Worm (Caenorhabditis elegans) whole organism, early embryonic: ENCODE data around the gene nhr-26.

Source experiments
- B0310.2 ChIP-seq: sonication (generic microtip); optimal IDR thresholded peaks from 2 replicates; lab custom pipeline; 2016; ENCODE audit warnings: mild to moderate bottlenecking, missing genetic modification characterization, missing compliant biosample characterization
- F13C5.2 ChIP-seq: sonication (generic microtip); optimal IDR thresholded peaks from 2 replicates; lab custom pipeline; 2017; ENCODE audit warnings: mild to moderate bottlenecking, missing genetic modification characterization, inconsistent platforms, missing compliant biosample characterization
- aly-1 ChIP-seq: sonication (generic microtip); optimal IDR thresholded peaks from 2 replicates; lab custom pipeline; 2016; ENCODE audit warnings: missing genetic modification characterization, missing compliant biosample characterization
- ama-1 ChIP-seq: fragments of 150-350 bp; optimal IDR thresholded peaks from 2 replicates; lab custom pipeline; 2014
- ceh-13 ChIP-seq: fragments of 200-800 bp; sonication (Bioruptor generic); optimal IDR thresholded peaks from 2 replicates; lab custom pipeline; 2018; ENCODE audit warnings: mild to moderate bottlenecking, missing genetic modification characterization, missing compliant biosample characterization
- ceh-36 ChIP-seq: sonication (generic microtip); optimal IDR thresholded peaks from 2 replicates; lab custom pipeline; 2016; ENCODE audit warnings: missing genetic modification characterization, inconsistent platforms, missing compliant biosample characterization
- ets-7 ChIP-seq: sonication (generic microtip); optimal IDR thresholded peaks from 2 replicates; lab custom pipeline; 2016; ENCODE audit warnings: missing genotype, missing genetic modification characterization, missing compliant biosample characterization
- flt-1 ChIP-seq: fragments of 200-800 bp; sonication (Bioruptor generic); IDR thresholded peaks from 2 replicates; pipeline ENCODE4 v1.3.6; 2022; ENCODE audit warnings: missing genetic modification characterization, missing compliant biosample characterization
- hmbx-1 ChIP-seq: sonication (generic microtip); optimal IDR thresholded peaks from 2 replicates; lab custom pipeline; 2016; ENCODE audit warnings: mild to moderate bottlenecking, missing genetic modification characterization, missing compliant biosample characterization
- hmg-4 ChIP-seq: fragments of 200-800 bp; sonication (Bioruptor generic); optimal IDR thresholded peaks from 2 replicates; lab custom pipeline; 2018; ENCODE audit warnings: mild to moderate bottlenecking, missing genetic modification characterization, missing compliant biosample characterization
- hnd-1 ChIP-seq: sonication (generic microtip); optimal IDR thresholded peaks from 2 replicates; lab custom pipeline; 2016; ENCODE audit warnings: missing genetic modification characterization, missing compliant biosample characterization
- pes-1 ChIP-seq: fragments of 200-800 bp; sonication (Bioruptor generic); IDR thresholded peaks from 2 replicates; pipeline ENCODE4 v1.3.6; 2022; ENCODE audit warnings: missing genetic modification reagents, missing genetic modification characterization, missing compliant biosample characterization
- scrt-1 ChIP-seq: fragments of 200-800 bp; sonication (Bioruptor generic); IDR thresholded peaks from 2 replicates; pipeline ENCODE4 v1.3.6; 2022; ENCODE audit warnings: missing genetic modification characterization, missing compliant biosample characterization
- sea-1 ChIP-seq: fragments of 200-800 bp; sonication (Bioruptor generic); conservative IDR thresholded peaks from 2 replicates; pipeline ENCODE4 v1.3.6; 2022; ENCODE audit warnings: missing genetic modification characterization, missing compliant biosample characterization
- tbx-11 ChIP-seq: fragments of 200-800 bp; sonication (Bioruptor generic); IDR thresholded peaks from 2 replicates; pipeline ENCODE4 v1.3.6; 2022; ENCODE audit warnings: missing genetic modification characterization, missing compliant biosample characterization
- tbx-37 ChIP-seq: fragments of 200-800 bp; sonication (Bioruptor generic); conservative IDR thresholded peaks from 2 replicates; pipeline ENCODE4 v1.3.6; 2022; ENCODE audit warnings: missing genetic modification reagents, missing genetic modification characterization, missing compliant biosample characterization
- tra-4 ChIP-seq: sonication (generic microtip); optimal IDR thresholded peaks from 2 replicates; lab custom pipeline; 2017; ENCODE audit warnings: missing genetic modification characterization, missing compliant biosample characterization

The nhr-26 gene

DNA sequence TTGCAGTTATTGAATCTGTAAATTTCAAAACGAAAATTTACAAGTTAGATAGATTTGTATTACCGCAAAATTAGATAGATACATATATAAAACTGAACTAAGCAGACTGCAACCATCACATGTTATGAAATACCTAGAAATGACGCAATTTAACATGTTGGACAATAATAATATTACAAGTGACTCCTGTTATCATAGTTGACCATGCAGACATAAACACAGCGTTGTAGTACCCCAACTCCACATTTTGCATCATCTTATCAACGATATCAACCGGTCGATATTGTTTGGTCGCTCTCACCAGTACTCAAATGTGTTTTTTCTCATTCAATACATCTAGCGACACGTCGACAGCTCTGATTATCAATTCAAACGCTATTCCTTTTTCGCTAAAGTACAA lies 9.0 kb downstream of the nhr-26 start, which contains the start of gene ugt-50:
ugt-50 (plus strand) TSS at position 268 of the 400 bp plus-strand sequence.
- TF ChIP-seq flt-1 (GFP tag; lab: Robert Waterston, UW): no peak
- TF ChIP-seq hmbx-1 (tag; lab: Kevin White, UChicago): no peak
- no peak for TF ChIP-seq hnd-1 (tag; lab: Kevin White, UChicago)
- TF ChIP-seq aly-1 (tag; lab: Kevin White, UChicago): no peak
- TF ChIP-seq F13C5.2 (tag; lab: Kevin White, UChicago): no peak
- TF ChIP-seq ceh-13: no peak
- no peak for TF ChIP-seq tbx-37

DNA sequence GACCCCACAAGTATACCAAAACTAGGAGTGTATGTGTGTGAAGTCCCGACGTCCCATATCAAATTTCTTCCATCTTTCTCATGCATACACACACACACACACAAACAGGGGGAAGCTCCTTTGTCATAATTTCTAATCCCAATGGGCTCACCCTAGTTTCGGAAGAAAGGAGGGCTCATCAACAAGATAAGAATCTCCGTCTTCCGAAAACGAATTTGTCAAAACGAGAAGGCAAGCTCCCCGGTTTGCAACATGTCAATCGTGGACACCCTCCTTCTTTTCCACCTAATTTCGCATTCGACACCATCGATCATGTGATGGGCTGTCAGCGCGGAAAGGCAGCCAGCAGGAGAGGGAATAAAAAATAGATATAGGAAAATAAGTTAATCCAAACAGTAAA lies 9.9 kb downstream of the nhr-26 start:
- no peak for TF ChIP-seq hnd-1 (tag; lab: Kevin White, UChicago)
- TF ChIP-seq scrt-1 (GFP tag; lab: Robert Waterston, UW): no peak
- no peak for TF ChIP-seq tra-4
- no peak for TF ChIP-seq ceh-36 (tag; lab: Kevin White, UChicago)
- TF ChIP-seq flt-1 (GFP tag; lab: Robert Waterston, UW): no peak
- TF ChIP-seq B0310.2: no peak

DNA sequence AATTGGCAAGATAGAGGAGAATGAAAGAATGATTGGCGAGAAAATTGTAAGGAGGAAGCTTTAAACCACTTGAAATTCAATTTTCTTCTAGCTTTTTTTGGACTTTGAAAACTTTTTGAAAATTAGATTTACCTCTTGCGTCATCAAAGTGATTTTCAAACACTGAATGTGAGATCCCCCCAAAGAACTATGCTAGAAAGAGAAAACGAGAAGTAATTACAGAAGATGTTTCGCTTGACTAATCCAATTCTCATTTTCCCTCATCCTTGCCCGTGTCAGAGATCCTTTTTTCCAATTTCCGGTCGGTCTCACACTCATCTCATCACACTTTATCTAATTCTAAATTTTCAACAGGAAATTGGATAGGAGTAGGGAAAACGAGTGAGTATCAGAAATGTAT lies 10.4 kb downstream of the nhr-26 start:
- TF ChIP-seq sea-1 (GFP tag; lab: Robert Waterston, UW) (no peak), F13C5.2 (tag; lab: Kevin White, UChicago) (no peak), ceh-13 (no peak), B0310.2 (no peak)

DNA sequence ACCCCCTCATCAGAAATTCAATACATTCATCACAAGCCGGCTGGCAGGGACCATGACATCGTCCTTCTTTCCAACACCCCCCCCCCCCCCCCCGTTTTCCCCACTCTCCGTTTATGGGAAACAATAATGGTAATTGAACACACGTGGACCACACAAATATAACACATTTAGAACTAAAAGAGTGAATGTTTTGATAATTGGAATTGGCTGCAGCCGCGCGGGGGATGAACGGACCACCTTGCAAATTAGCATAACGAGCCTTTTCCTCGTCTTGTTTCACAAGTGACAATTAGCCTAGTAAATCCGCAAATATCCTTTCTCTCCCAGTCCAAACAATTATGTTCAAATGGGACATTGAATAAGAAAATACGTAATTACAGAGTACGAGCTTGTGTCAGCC lies 11.6 kb downstream of the nhr-26 start:
- TF ChIP-seq hmg-4 (GFP tag; lab: Kevin White, UChicago): peak; percentile 59
- no peak for TF ChIP-seq aly-1 (tag; lab: Kevin White, UChicago)
- TF ChIP-seq tbx-37: no peak
- no peak for TF ChIP-seq flt-1 (GFP tag; lab: Robert Waterston, UW)
- TF ChIP-seq hmbx-1 (tag; lab: Kevin White, UChicago): no peak
- TF ChIP-seq sea-1 (GFP tag; lab: Robert Waterston, UW): no peak
- TF ChIP-seq ceh-36 (tag; lab: Kevin White, UChicago): peak; percentile 10
- TF ChIP-seq hnd-1 (tag; lab: Kevin White, UChicago): no peak
- no peak for TF ChIP-seq ama-1 (lab: Kevin White, UChicago)
- TF ChIP-seq ets-7 (tag; lab: Kevin White, UChicago): no peak
- TF ChIP-seq F13C5.2 (tag; lab: Kevin White, UChicago): no peak
- no peak for TF ChIP-seq pes-1
- no peak for TF ChIP-seq B0310.2
- TF ChIP-seq scrt-1 (GFP tag; lab: Robert Waterston, UW): no peak

DNA sequence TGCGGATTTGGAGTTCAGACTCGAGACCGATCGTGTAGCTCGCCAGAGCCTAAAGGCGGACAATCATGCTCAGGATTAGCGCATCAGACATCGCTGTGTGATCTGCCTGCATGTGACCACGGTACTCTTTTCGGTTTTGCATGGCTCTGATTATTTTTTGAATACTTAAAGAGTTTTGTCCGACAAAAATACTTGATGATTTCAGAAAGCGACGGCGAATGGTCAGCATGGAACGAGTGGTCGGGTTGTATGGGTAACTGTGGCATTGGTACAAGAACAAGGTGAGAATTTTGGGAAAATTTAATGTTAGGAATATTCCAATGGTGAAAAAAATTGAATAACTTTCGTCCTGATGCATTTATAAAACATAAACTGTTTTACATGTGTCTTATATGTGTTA lies 12.8 kb downstream of the nhr-26 start:
- TF ChIP-seq ets-7 (tag; lab: Kevin White, UChicago) (no peak), ceh-13 (no peak), ceh-36 (tag; lab: Kevin White, UChicago) (no peak), tbx-11 (no peak), hmg-4 (GFP tag; lab: Kevin White, UChicago) (no peak), sea-1 (GFP tag; lab: Robert Waterston, UW) (no peak), B0310.2 (no peak), ama-1 (lab: Kevin White, UChicago) (no peak), hmbx-1 (tag; lab: Kevin White, UChicago) (no peak), tra-4 (no peak), tbx-37 (no peak), flt-1 (GFP tag; lab: Robert Waterston, UW) (no peak)

DNA sequence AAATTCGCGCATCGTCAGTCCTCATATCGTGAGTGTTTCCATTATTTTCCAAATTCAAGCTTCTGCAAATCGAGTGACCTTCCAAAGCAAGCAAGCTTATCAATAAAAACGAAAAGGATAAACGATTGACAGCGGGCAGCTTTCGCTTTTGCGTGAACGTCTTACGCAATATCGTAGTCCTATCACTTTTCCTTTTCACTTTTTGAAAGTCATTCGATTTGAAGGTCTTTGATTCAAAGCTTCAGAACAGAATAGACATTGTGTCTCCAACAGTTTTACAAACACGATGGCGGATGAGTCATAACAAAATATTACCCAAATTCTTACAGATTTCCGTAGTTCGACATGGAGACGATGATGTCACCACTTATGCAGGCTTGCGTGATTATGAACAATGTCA lies 20.7 kb downstream of the nhr-26 start:
- no peak for TF ChIP-seq F13C5.2 (tag; lab: Kevin White, UChicago)
- no peak for TF ChIP-seq ama-1 (lab: Kevin White, UChicago)
- no peak for TF ChIP-seq hmbx-1 (tag; lab: Kevin White, UChicago)
- no peak for TF ChIP-seq scrt-1 (GFP tag; lab: Robert Waterston, UW)
- no peak for TF ChIP-seq ceh-13
- TF ChIP-seq ceh-36 (tag; lab: Kevin White, UChicago): no peak
- TF ChIP-seq tbx-37: no peak
- no peak for TF ChIP-seq sea-1 (GFP tag; lab: Robert Waterston, UW)
- TF ChIP-seq flt-1 (GFP tag; lab: Robert Waterston, UW): no peak
- no peak for TF ChIP-seq hmg-4 (GFP tag; lab: Kevin White, UChicago)
- no peak for TF ChIP-seq ets-7 (tag; lab: Kevin White, UChicago)
- TF ChIP-seq tra-4: no peak
- TF ChIP-seq tbx-11: no peak
- no peak for TF ChIP-seq pes-1

DNA sequence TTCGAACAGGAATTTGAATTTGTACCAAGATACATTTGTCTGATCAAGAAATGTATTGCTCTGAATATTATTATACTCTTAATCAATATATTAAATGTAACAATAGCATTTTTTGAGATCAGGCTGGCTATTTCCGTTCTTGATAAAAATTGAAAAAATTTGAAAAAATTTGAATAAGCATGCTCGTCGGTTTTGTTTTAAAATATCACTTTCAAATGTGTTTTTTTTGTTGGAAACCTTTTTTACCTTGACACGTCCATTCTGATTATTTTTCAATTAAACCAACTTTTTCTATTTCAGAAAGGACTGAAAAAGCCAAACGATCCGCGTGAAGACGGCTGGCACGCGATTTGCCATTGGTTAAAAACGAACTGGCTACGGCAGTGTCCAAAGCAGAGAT lies 21.7 kb downstream of the nhr-26 start, which contains the start of gene adt-1:
adt-1 (plus strand) TSS at position 301 of the 400 bp plus-strand sequence.
- TF ChIP-seq F13C5.2 (tag; lab: Kevin White, UChicago) (no peak), ceh-13 (no peak), ama-1 (lab: Kevin White, UChicago) (no peak), scrt-1 (GFP tag; lab: Robert Waterston, UW) (no peak), aly-1 (tag; lab: Kevin White, UChicago) (no peak), tra-4 (no peak), pes-1 (no peak), hmg-4 (GFP tag; lab: Kevin White, UChicago) (no peak), hnd-1 (tag; lab: Kevin White, UChicago) (no peak), ceh-36 (tag; lab: Kevin White, UChicago) (no peak), hmbx-1 (tag; lab: Kevin White, UChicago) (no peak), ets-7 (tag; lab: Kevin White, UChicago) (no peak), sea-1 (GFP tag; lab: Robert Waterston, UW) (no peak), tbx-37 (no peak), tbx-11 (no peak)

DNA sequence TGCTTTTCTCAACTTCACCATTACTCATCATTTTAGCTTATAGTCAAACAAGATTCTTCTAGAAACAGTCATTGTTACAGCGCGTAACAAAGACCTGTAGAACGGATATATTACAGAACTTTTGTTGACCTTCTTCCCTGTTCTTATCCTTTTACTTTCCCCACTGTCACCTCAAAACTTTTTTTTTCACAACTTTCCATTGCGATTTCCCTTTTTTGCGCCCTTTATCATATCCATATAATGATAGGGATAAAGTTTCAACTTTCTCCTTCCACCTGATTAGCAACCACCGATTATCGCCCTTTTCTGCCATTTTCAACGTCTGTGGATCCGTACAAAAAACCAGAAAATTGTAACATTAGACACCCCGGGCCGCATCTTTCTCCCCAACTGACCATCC lies 23.2 kb downstream of the nhr-26 start:
- TF ChIP-seq tbx-37 (no peak), pes-1 (no peak), sea-1 (GFP tag; lab: Robert Waterston, UW) (no peak), ets-7 (tag; lab: Kevin White, UChicago) (no peak), flt-1 (GFP tag; lab: Robert Waterston, UW) (no peak), B0310.2 (no peak), ceh-36 (tag; lab: Kevin White, UChicago) (no peak)
